Fruit fly (Drosophila melanogaster) whole organism, embryonic: ENCODE measurements around the gene CG9391.
A peak's percentile ranks its signal among the peaks of the same experiment; 100 is the strongest.

Experiments
- CG16779 ChIP-seq: fragments of 200-800 bp; sonication (Bioruptor generic); IDR thresholded peaks from 2 replicates; pipeline ENCODE4 v1.3.6; 2022; ENCODE audit warnings: missing biosample characterization, missing genetic modification characterization
- CG2712 ChIP-seq: fragments of 200-800 bp; optimal IDR thresholded peaks from 3 replicates; lab custom pipeline; 2019; ENCODE audit warnings: missing biosample characterization, mild to moderate bottlenecking, missing genetic modification characterization, moderate library complexity
- CG31224 ChIP-seq: fragments of 200-800 bp; sonication (Bioruptor generic); IDR thresholded peaks from 2 replicates; pipeline ENCODE4 v1.3.6; 2022; ENCODE audit warnings: missing biosample characterization, missing genetic modification characterization
- CG6791 ChIP-seq: fragments of 200-800 bp; sonication (Bioruptor generic); IDR thresholded peaks from 3 replicates; pipeline ENCODE4 v1.3.6; 2022; ENCODE audit warnings: missing biosample characterization, missing genetic modification characterization; ENCODE audit not compliant: partially characterized antibody
- CG8089 ChIP-seq: fragments of 200-800 bp; sonication (Bioruptor generic); optimal IDR thresholded peaks from 3 replicates; lab custom pipeline; 2016; ENCODE audit warnings: missing biosample characterization, missing genetic modification characterization
- CkIIα-i1 ChIP-seq: fragments of 200-800 bp; sonication (Bioruptor generic); IDR thresholded peaks from 2 replicates; pipeline ENCODE4 v1.3.6; 2022; ENCODE audit warnings: missing biosample characterization, missing genetic modification characterization
- ERR ChIP-seq: fragments of 200-800 bp; sonication (Bioruptor generic); optimal IDR thresholded peaks from 2 replicates; lab custom pipeline; 2016; ENCODE audit warnings: missing biosample characterization, missing genetic modification characterization
- Hmr ChIP-seq: fragments of 200-800 bp; sonication (Bioruptor generic); optimal IDR thresholded peaks from 3 replicates; lab custom pipeline; 2017; ENCODE audit warnings: mild to moderate bottlenecking, missing biosample characterization, missing genetic modification reagents, missing genetic modification characterization
- hth ChIP-seq: fragments of >200 bp; optimal IDR thresholded peaks from 2 replicates; lab custom pipeline; 2017; ENCODE audit warnings: inconsistent platforms
- insv ChIP-seq, 2 experiments: fragments of 200-800 bp; sonication (Bioruptor generic); optimal IDR thresholded peaks; 3 replicates each; lab custom pipeline; 2016 to 2018; ENCODE audit warnings: missing biosample characterization in 2 of 2, missing genetic modification characterization in 2 of 2
- pum ChIP-seq: fragments of 200-800 bp; sonication (Bioruptor generic); optimal IDR thresholded peaks from 2 replicates; lab custom pipeline; 2016; ENCODE audit warnings: missing biosample characterization, missing genetic modification characterization
- sna ChIP-seq: fragments of 200-800 bp; sonication (Bioruptor generic); IDR thresholded peaks from 2 replicates; pipeline ENCODE4 v1.3.6; 2022; ENCODE audit warnings: missing biosample characterization, missing genetic modification characterization; ENCODE audit not compliant: partially characterized antibody

DNA sequence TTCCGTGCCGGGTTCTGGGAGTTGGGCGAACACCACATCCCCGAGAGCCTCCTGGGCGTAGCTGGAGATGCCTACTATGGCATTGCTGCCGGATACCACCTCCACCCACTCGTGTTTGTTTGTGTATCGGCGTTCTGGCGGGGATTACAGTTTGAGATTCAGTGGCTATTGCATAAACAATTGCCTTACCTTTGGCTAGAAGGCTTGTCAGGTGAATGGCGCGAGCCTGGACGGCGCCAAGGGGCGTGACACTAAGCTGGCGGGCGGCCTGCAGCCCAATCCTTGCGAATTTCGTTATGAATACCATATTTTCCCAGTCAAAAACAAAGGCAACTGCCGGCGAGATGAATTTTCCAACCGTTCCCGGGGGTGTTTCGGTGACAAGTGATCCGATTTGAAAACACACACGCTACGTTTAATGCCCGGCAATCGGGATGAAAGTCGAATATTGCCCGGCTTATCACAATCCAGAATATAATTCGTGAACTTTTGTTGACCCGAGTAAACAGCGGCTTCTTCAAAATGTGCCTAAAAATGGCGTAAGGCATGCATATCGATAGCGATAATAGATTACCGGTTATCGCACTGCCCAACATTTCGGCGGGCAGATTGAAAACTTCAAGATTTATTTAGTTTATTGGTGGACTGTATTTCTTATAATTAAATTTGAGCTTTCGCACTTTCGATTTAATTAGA lies 13.0 kb upstream of the CG9391 start, which contains the start of gene ppl:
- peak; percentile 57 for TF ChIP-seq CG6791 (GFP tag; lab: Robert Waterston, UW)
- no peak for TF ChIP-seq hth (lab: Kevin White, UChicago)
- TF ChIP-seq sna (GFP tag; lab: Robert Waterston, UW): peak; percentile 66
- TF ChIP-seq CG31224: no peak
- TF ChIP-seq CG16779 (GFP tag; lab: Robert Waterston, UW): no peak
- no peak for TF ChIP-seq CG8089 (GFP tag; lab: Kevin White, UChicago)
- no peak for TF ChIP-seq CkIIα-i1 (GFP tag; lab: Robert Waterston, UW)
- no peak for TF ChIP-seq pum (GFP tag; lab: Kevin White, UChicago)
- TF ChIP-seq ERR (GFP tag; lab: Kevin White, UChicago): no peak
- peak; percentile 17 for TF ChIP-seq CG2712 (tag; lab: Kevin White, UChicago)
- no peak for TF ChIP-seq Hmr
- no peak for TF ChIP-seq insv (GFP tag; optimal IDR thresholded peaks at IDR 0.05; lab: Kevin White, UChicago)
